Worm (Caenorhabditis elegans) whole organism, young adult: Measurements from ENCODE around the gene rei-2.

Experiments
- B0035.1 ChIP-seq: sonication (generic microtip); optimal IDR thresholded peaks from 2 replicates; lab custom pipeline; 2016; ENCODE audit warnings: missing genetic modification characterization, mild to moderate bottlenecking, missing compliant biosample characterization, missing genotype, missing genetic modification reagents
- B0261.1 ChIP-seq: sonication (generic microtip); optimal IDR thresholded peaks from 2 replicates; lab custom pipeline; 2016; ENCODE audit warnings: mild to moderate bottlenecking, missing genetic modification characterization, moderate library complexity, missing compliant biosample characterization
- D2030.7 ChIP-seq: fragments of 200-800 bp; sonication (Bioruptor generic); IDR thresholded peaks from 2 replicates; pipeline ENCODE4 v1.3.6; 2022; ENCODE audit warnings: missing genetic modification reagents, missing genetic modification characterization, missing compliant biosample characterization
- F49E8.2 ChIP-seq: sonication (generic microtip); optimal IDR thresholded peaks from 3 replicates; lab custom pipeline; 2017; ENCODE audit warnings: missing genetic modification characterization, mild to moderate bottlenecking, missing compliant biosample characterization, antibody characterized with exemption, moderate library complexity; ENCODE audit not compliant: insufficient read depth
- K12H6.12 ChIP-seq: fragments of 200-800 bp; sonication (Bioruptor generic); optimal IDR thresholded peaks from 2 replicates; lab custom pipeline; 2018; ENCODE audit warnings: mild to moderate bottlenecking, missing genetic modification characterization, missing compliant biosample characterization
- T26A5.8 ChIP-seq: sonication (generic microtip); optimal IDR thresholded peaks from 2 replicates; lab custom pipeline; 2016; ENCODE audit warnings: missing genetic modification characterization, missing compliant biosample characterization
- Y53G8AR.9 ChIP-seq: fragments of 200-800 bp; sonication (Bioruptor generic); conservative IDR thresholded peaks from 2 replicates; pipeline ENCODE4 v1.3.6; 2022; ENCODE audit warnings: missing genetic modification reagents, missing genetic modification characterization, missing compliant biosample characterization
- Y67H2A.10 ChIP-seq: fragments of 200-800 bp; sonication (Bioruptor generic); conservative IDR thresholded peaks from 2 replicates; pipeline ENCODE4 v1.3.6; 2022; ENCODE audit warnings: missing genetic modification reagents, missing genetic modification characterization, missing compliant biosample characterization
- attf-5 ChIP-seq: fragments of 200-800 bp; sonication (Bioruptor generic); optimal IDR thresholded peaks from 2 replicates; lab custom pipeline; 2018; ENCODE audit warnings: mild to moderate bottlenecking, missing genetic modification characterization, missing compliant biosample characterization
- cebp-1 ChIP-seq, 2 experiments: fragments of 200-800 bp in 1 of 2; sonication (Bioruptor generic) in 1 of 2; sonication (generic microtip) in 1 of 2; IDR thresholded peaks in 1 of 2; optimal IDR thresholded peaks in 1 of 2; 2 replicates each; pipeline versions ENCODE4 v1.3.6 to Lab custom; 2017 to 2022; ENCODE audit warnings: missing compliant biosample characterization in 2 of 2, missing genetic modification characterization in 2 of 2, mild to moderate bottlenecking in 1 of 2, missing genetic modification reagents in 1 of 2, moderate library complexity in 1 of 2
- ceh-40 ChIP-seq: fragments of 200-800 bp; sonication (Bioruptor generic); IDR thresholded peaks from 2 replicates; pipeline ENCODE4 v1.3.6; 2022; ENCODE audit warnings: missing genetic modification characterization, missing compliant biosample characterization
- dox-1 ChIP-seq: fragments of 200-800 bp; sonication (Bioruptor generic); IDR thresholded peaks from 2 replicates; pipeline ENCODE4 v1.3.6; 2022; ENCODE audit warnings: missing genetic modification reagents, missing genetic modification characterization, missing compliant biosample characterization
- efl-1 ChIP-seq: fragments of 150-350 bp; optimal IDR thresholded peaks from 2 replicates; lab custom pipeline; 2014; ENCODE audit warnings: missing biosample characterization, missing genetic modification reagents, missing genetic modification characterization
- fkh-3 ChIP-seq: sonication (generic microtip); optimal IDR thresholded peaks from 2 replicates; lab custom pipeline; 2016; ENCODE audit warnings: mild to moderate bottlenecking, missing genetic modification characterization, missing compliant biosample characterization
- him-1 ChIP-seq: sonication (generic microtip); optimal IDR thresholded peaks from 2 replicates; lab custom pipeline; 2016; ENCODE audit warnings: missing genotype, missing genetic modification reagents, missing genetic modification characterization, missing compliant biosample characterization
- hmg-1.2 ChIP-seq: fragments of 200-800 bp; sonication (Bioruptor generic); IDR thresholded peaks from 2 replicates; pipeline ENCODE4 v1.3.6; 2022; ENCODE audit warnings: missing genetic modification reagents, missing genetic modification characterization, missing compliant biosample characterization
- let-526 ChIP-seq: fragments of 200-800 bp; sonication (Bioruptor generic); IDR thresholded peaks from 2 replicates; pipeline ENCODE4 v1.3.6; 2022; ENCODE audit warnings: missing genetic modification reagents, missing genetic modification characterization, missing compliant biosample characterization
- lin-26 ChIP-seq: fragments of 200-800 bp; sonication (Bioruptor generic); IDR thresholded peaks from 2 replicates; pipeline ENCODE4 v1.3.6; 2022; ENCODE audit warnings: missing genetic modification reagents, missing genetic modification characterization, missing compliant biosample characterization
- lin-40 ChIP-seq: sonication (generic microtip); optimal IDR thresholded peaks from 2 replicates; lab custom pipeline; 2016; ENCODE audit warnings: missing genetic modification characterization, mild to moderate bottlenecking, missing compliant biosample characterization, missing genotype, missing genetic modification reagents
- lsl-1 ChIP-seq: fragments of 200-800 bp; sonication (Bioruptor generic); optimal IDR thresholded peaks from 2 replicates; lab custom pipeline; 2018; ENCODE audit warnings: mild to moderate bottlenecking, missing genetic modification characterization, moderate library complexity, missing compliant biosample characterization
- lsy-27 ChIP-seq: sonication (generic microtip); optimal IDR thresholded peaks from 2 replicates; lab custom pipeline; 2017; ENCODE audit warnings: missing genetic modification characterization, mild to moderate bottlenecking, missing compliant biosample characterization, antibody characterized with exemption, missing genotype, borderline replicate concordance; ENCODE audit not compliant: insufficient read depth
- madf-6 ChIP-seq: fragments of 200-800 bp; sonication (Bioruptor generic); IDR thresholded peaks from 2 replicates; pipeline ENCODE4 v1.3.6; 2022; ENCODE audit warnings: missing genetic modification reagents, missing genetic modification characterization, missing compliant biosample characterization
- mcd-1 ChIP-seq: fragments of 200-800 bp; sonication (Bioruptor generic); IDR thresholded peaks from 2 replicates; pipeline ENCODE4 v1.3.6; 2022; ENCODE audit warnings: missing genetic modification reagents, missing genetic modification characterization, missing compliant biosample characterization
- nhr-80 ChIP-seq: sonication (generic microtip); optimal IDR thresholded peaks from 2 replicates; lab custom pipeline; 2016; ENCODE audit warnings: missing genetic modification characterization, missing compliant biosample characterization
- pbrm-1 ChIP-seq: fragments of 200-800 bp; sonication (Bioruptor generic); IDR thresholded peaks from 2 replicates; pipeline ENCODE4 v1.3.6; 2022; ENCODE audit warnings: missing genetic modification reagents, missing genetic modification characterization, missing compliant biosample characterization
- rec-8 ChIP-seq, 2 experiments: sonication (generic microtip); optimal IDR thresholded peaks; 2 replicates each; lab custom pipeline; 2016; ENCODE audit warnings: mild to moderate bottlenecking in 2 of 2, missing genetic modification characterization in 2 of 2, missing genetic modification reagents in 2 of 2, missing genotype in 2 of 2, missing biosample characterization in 1 of 2, missing compliant biosample characterization in 1 of 2, moderate library complexity in 1 of 2
- rpc-1 ChIP-seq, 2 experiments: fragments of 150-350 bp in 1 of 2; sonication (generic microtip) in 1 of 2; optimal IDR thresholded peaks; 2 replicates each; lab custom pipeline; 2014 to 2018; ENCODE audit warnings: missing biosample characterization in 1 of 2, missing genetic modification characterization in 1 of 2, missing genetic modification reagents in 1 of 2, missing genotype in 1 of 2
- snpc-1.3 ChIP-seq: sonication (generic microtip); optimal IDR thresholded peaks from 2 replicates; lab custom pipeline; 2017; ENCODE audit warnings: missing genetic modification characterization, mild to moderate bottlenecking, missing compliant biosample characterization, antibody characterized with exemption, moderate library complexity, missing genotype, missing genetic modification reagents; ENCODE audit not compliant: insufficient read depth
- snpc-4 ChIP-seq, 5 experiments: fragments of 150-350 bp in 1 of 5; sonication (generic microtip) in 4 of 5; optimal IDR thresholded peaks; 2 replicates each; lab custom pipeline; 2014 to 2018; ENCODE audit warnings: missing genetic modification characterization in 5 of 5, missing biosample characterization in 3 of 5, antibody characterized with exemption in 2 of 5, mild to moderate bottlenecking in 2 of 5, missing compliant biosample characterization in 2 of 5, missing genotype in 2 of 5, moderate library complexity in 2 of 5, missing genetic modification reagents in 1 of 5
- somi-1 ChIP-seq: fragments of 200-800 bp; sonication (Bioruptor generic); optimal IDR thresholded peaks from 2 replicates; lab custom pipeline; 2018; ENCODE audit warnings: mild to moderate bottlenecking, missing genetic modification characterization, missing compliant biosample characterization
- tbp1 ChIP-seq: fragments of 200-800 bp; sonication (Bioruptor generic); optimal IDR thresholded peaks from 2 replicates; lab custom pipeline; 2018; ENCODE audit warnings: mild to moderate bottlenecking, missing genetic modification characterization, missing compliant biosample characterization
- tlf-1 ChIP-seq: fragments of 200-800 bp; sonication (Bioruptor generic); optimal IDR thresholded peaks from 2 replicates; lab custom pipeline; 2018; ENCODE audit warnings: mild to moderate bottlenecking, missing genetic modification characterization, missing compliant biosample characterization
- unc-62 ChIP-seq: fragments of 150-350 bp; optimal IDR thresholded peaks from 2 replicates; lab custom pipeline; 2014; ENCODE audit warnings: missing biosample characterization, missing genetic modification reagents, missing genetic modification characterization
- zim-3 ChIP-seq: sonication (generic microtip); optimal IDR thresholded peaks from 2 replicates; lab custom pipeline; 2017; ENCODE audit warnings: mild to moderate bottlenecking, missing genetic modification characterization, moderate library complexity, missing compliant biosample characterization
- ztf-25 ChIP-seq: fragments of 200-800 bp; sonication (Bioruptor generic); IDR thresholded peaks from 2 replicates; pipeline ENCODE4 v1.3.6; 2022; ENCODE audit warnings: missing genetic modification reagents, missing genetic modification characterization, missing compliant biosample characterization
- ztf-26 ChIP-seq: sonication (generic microtip); optimal IDR thresholded peaks from 2 replicates; lab custom pipeline; 2017; ENCODE audit warnings: missing genetic modification characterization, missing compliant biosample characterization

rei-2 gene

DNA sequence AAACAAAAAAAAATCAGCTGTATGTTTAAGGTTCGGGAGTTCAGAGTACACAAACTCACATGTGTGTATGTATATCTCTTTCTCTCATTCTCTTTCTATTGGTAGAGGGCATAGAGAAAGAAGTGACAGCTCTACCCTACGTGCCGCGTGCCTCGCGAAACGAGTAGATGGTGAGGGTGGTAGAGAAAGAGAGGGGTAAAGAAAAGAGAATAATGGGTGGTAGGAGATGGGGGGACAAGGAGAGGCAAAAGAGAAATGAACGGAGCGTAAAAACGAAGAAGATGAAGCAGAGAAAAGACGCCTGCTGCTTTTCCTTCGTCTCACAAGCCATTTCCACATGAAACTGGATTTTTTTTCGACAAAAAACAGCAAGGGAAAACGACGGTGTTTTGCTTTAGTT is 5.2 kb upstream of the rei-2 start (continued):
- no peak for TF ChIP-seq efl-1 (GFP tag; lab: Kevin White, UChicago)
- no peak for TF ChIP-seq rec-8 (tag; optimal IDR thresholded peaks at IDR 0.05; lab: Kevin White, UChicago)
- TF ChIP-seq snpc-1.3 = no peak
- peak; percentile 54; the same call in 1 of the 2 replicates for TF ChIP-seq Y53G8AR.9 (GFP tag; lab: Robert Waterston, UW)
- TF ChIP-seq pbrm-1 (GFP tag; lab: Robert Waterston, UW) = peak; percentile 83
- peak; percentile 29 for TF ChIP-seq tlf-1
- no peak for TF ChIP-seq D2030.7
- peak; percentile 91 for TF ChIP-seq attf-5 (GFP tag; lab: Kevin White, UChicago)
- TF ChIP-seq unc-62 (GFP tag; lab: Kevin White, UChicago) = peak; percentile 92
- peak; percentile 18 for TF ChIP-seq B0035.1
- peak; percentile 58; the same call in 1 of the 2 replicates for TF ChIP-seq let-526 (GFP tag; lab: Robert Waterston, UW)
- peak; percentile 56; the same call in 1 of the 2 replicates for TF ChIP-seq cebp-1 (GFP tag; IDR thresholded peaks at IDR 0.05; lab: Robert Waterston, UW)
- peak; percentile 89 for TF ChIP-seq cebp-1 (tag; optimal IDR thresholded peaks at IDR 0.05; lab: Kevin White, UChicago)
- peak; percentile 49; the same call in 1 of the 2 replicates for TF ChIP-seq mcd-1 (GFP tag; lab: Robert Waterston, UW)
- TF ChIP-seq zim-3 (tag; lab: Kevin White, UChicago) = no peak
- TF ChIP-seq ztf-26 (tag; lab: Kevin White, UChicago) = peak; percentile 77
- no peak for TF ChIP-seq lsy-27 (tag; lab: Kevin White, UChicago)
- no peak for TF ChIP-seq lsl-1
- peak; percentile 94 for TF ChIP-seq somi-1 (GFP tag; lab: Kevin White, UChicago)
- TF ChIP-seq ceh-40 (GFP tag; lab: Robert Waterston, UW) = no peak
- TF ChIP-seq T26A5.8 (tag; lab: Kevin White, UChicago) = no peak
- TF ChIP-seq Y67H2A.10 = peak; percentile 51; the same call in 1 of the 2 replicates

DNA sequence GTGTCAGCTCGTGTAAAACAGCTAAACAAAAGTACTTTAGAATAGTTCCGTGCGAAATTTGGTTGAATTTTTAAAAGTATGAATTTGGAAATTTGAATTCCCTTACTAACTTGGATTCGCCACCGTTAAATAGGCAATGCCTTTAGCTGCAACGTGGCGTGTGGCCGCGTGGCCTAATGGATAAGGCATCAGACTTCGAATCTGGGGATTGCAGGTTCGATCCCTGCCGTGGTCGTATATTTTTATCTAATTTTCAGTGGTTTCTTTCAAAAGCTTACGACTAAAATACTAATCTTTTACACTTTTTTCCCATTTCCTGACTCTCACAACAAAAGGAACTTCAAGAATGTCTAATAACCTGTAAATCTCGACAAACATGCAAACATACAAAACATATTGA is 1.7 kb upstream of the rei-2 start:
- TF ChIP-seq lsy-27 (tag; lab: Kevin White, UChicago) (no peak), snpc-4 (GFP tag; optimal IDR thresholded peaks at IDR 0.05; lab: Kevin White, UChicago) (no peak), snpc-4 (tag; optimal IDR thresholded peaks at IDR 0.05; lab: Kevin White, UChicago) (peak in 1 of 4 experiments; percentile 43), lin-40 (no peak), ztf-25 (GFP tag; lab: Robert Waterston, UW) (0 out of 2 replicates have a peak, but pooled peaks have one; percentile 53), lin-26 (GFP tag; lab: Robert Waterston, UW) (peak; percentile 67), rpc-1 (optimal IDR thresholded peaks at IDR 0.05; lab: Kevin White, UChicago) (peak; percentile 48), rpc-1 (tag; optimal IDR thresholded peaks at IDR 0.05; lab: Kevin White, UChicago) (peak; percentile 77), snpc-1.3 (peak; percentile 32), K12H6.12 (peak; percentile 15), T26A5.8 (tag; lab: Kevin White, UChicago) (no peak), attf-5 (GFP tag; lab: Kevin White, UChicago) (peak; percentile 7), him-1 (peak; percentile 50), madf-6 (GFP tag; lab: Robert Waterston, UW) (peak; percentile 14; the same call in 1 of the 2 replicates), D2030.7 (peak; percentile 65), hmg-1.2 (GFP tag; lab: Robert Waterston, UW) (peak; percentile 40; the same call in 1 of the 2 replicates), nhr-80 (tag; lab: Kevin White, UChicago) (no peak), tbp1 (GFP tag; lab: Kevin White, UChicago) (peak; percentile 88), pbrm-1 (GFP tag; lab: Robert Waterston, UW) (peak; percentile 71), fkh-3 (tag; lab: Kevin White, UChicago) (no peak), F49E8.2 (tag; lab: Kevin White, UChicago) (no peak), B0261.1 (tag; lab: Kevin White, UChicago) (peak; percentile 58), dox-1 (GFP tag; lab: Robert Waterston, UW) (0 out of 2 replicates have a peak, but pooled peaks have one; percentile 27)
